Fruit fly (Drosophila melanogaster) whole organism, embryonic: ENCODE results near the gene Utx.

ENCODE experiments used
- B-H1 ChIP-seq: fragments of 200-800 bp; sonication (Bioruptor generic); IDR thresholded peaks from 3 replicates; pipeline ENCODE4 v1.3.6; 2022; ENCODE audit warnings: missing biosample characterization, missing genetic modification characterization
- BtbVII ChIP-seq: fragments of 200-800 bp; sonication (Bioruptor generic); optimal IDR thresholded peaks from 3 replicates; lab custom pipeline; 2017; ENCODE audit warnings: missing biosample characterization, mild to moderate bottlenecking, missing genetic modification characterization
- C15 ChIP-seq: fragments of 200-800 bp; sonication (Bioruptor generic); IDR thresholded peaks from 3 replicates; pipeline ENCODE4 v1.3.6; 2022; ENCODE audit warnings: missing biosample characterization, missing genetic modification characterization
- CG10147 ChIP-seq: fragments of 200-800 bp; sonication (Bioruptor generic); optimal IDR thresholded peaks from 2 replicates; lab custom pipeline; 2019; ENCODE audit warnings: missing biosample characterization, mild to moderate bottlenecking, missing genetic modification characterization, moderate library complexity
- CG1024 ChIP-seq: fragments of 200-800 bp; sonication (Bioruptor generic); IDR thresholded peaks from 2 replicates; pipeline ENCODE4 v1.3.6; 2022; ENCODE audit warnings: missing biosample characterization, missing genetic modification characterization
- CG10321 ChIP-seq: fragments of 200-800 bp; sonication (Bioruptor generic); IDR thresholded peaks from 2 replicates; pipeline ENCODE4 v1.3.6; 2022; ENCODE audit warnings: missing biosample characterization, missing genetic modification characterization
- CG11696 ChIP-seq: fragments of 200-800 bp; sonication (Bioruptor generic); IDR thresholded peaks from 2 replicates; pipeline ENCODE4 v1.3.6; 2022; ENCODE audit warnings: missing biosample characterization, missing genetic modification characterization
- CG12299 ChIP-seq: fragments of 200-800 bp; sonication (Bioruptor generic); optimal IDR thresholded peaks from 2 replicates; lab custom pipeline; 2018; ENCODE audit warnings: missing biosample characterization, mild to moderate bottlenecking, missing genetic modification characterization
- CG15514 ChIP-seq: fragments of 200-800 bp; sonication (Bioruptor generic); optimal IDR thresholded peaks from 3 replicates; lab custom pipeline; 2017; ENCODE audit warnings: missing biosample characterization, missing genetic modification characterization, mild to moderate bottlenecking, moderate library complexity, missing genetic modification reagents
- CG1602 ChIP-seq: fragments of 200-800 bp; sonication (Bioruptor generic); optimal IDR thresholded peaks from 3 replicates; lab custom pipeline; 2016; ENCODE audit warnings: missing biosample characterization, missing genetic modification characterization
- CG17359 ChIP-seq: fragments of 200-800 bp; sonication (Bioruptor generic); optimal IDR thresholded peaks from 3 replicates; lab custom pipeline; 2018; ENCODE audit warnings: missing biosample characterization, mild to moderate bottlenecking, missing genetic modification characterization, moderate library complexity
- CG2116 ChIP-seq: fragments of 200-800 bp; sonication (Bioruptor generic); optimal IDR thresholded peaks from 3 replicates; lab custom pipeline; 2018; ENCODE audit warnings: missing biosample characterization, mild to moderate bottlenecking, missing genetic modification characterization
- CG2199 ChIP-seq: fragments of 200-800 bp; sonication (Bioruptor generic); IDR thresholded peaks from 3 replicates; pipeline ENCODE4 v1.3.6; 2022; ENCODE audit warnings: missing biosample characterization, missing genetic modification characterization
- CG3163 ChIP-seq: fragments of 200-800 bp; sonication (Bioruptor generic); optimal IDR thresholded peaks from 3 replicates; lab custom pipeline; 2016; ENCODE audit warnings: missing biosample characterization, missing genetic modification characterization
- CG32532 ChIP-seq: fragments of 200-800 bp; sonication (Bioruptor generic); IDR thresholded peaks from 2 replicates; pipeline ENCODE4 v1.3.6; 2022; ENCODE audit warnings: missing biosample characterization, missing genetic modification characterization
- CG33557 ChIP-seq: fragments of 200-800 bp; sonication (Bioruptor generic); optimal IDR thresholded peaks from 2 replicates; lab custom pipeline; 2019; ENCODE audit warnings: missing biosample characterization, mild to moderate bottlenecking, missing genetic modification characterization, moderate library complexity
- CG4360 ChIP-seq: fragments of 200-800 bp; sonication (Bioruptor generic); IDR thresholded peaks from 2 replicates; pipeline ENCODE4 v1.3.6; 2022; ENCODE audit warnings: missing biosample characterization, missing genetic modification characterization
- CG4617 ChIP-seq: fragments of 200-800 bp; sonication (Bioruptor generic); optimal IDR thresholded peaks from 3 replicates; lab custom pipeline; 2016; ENCODE audit warnings: missing biosample characterization, missing genetic modification characterization, borderline replicate concordance
- CG7556 ChIP-seq: fragments of 200-800 bp; sonication (Bioruptor generic); optimal IDR thresholded peaks from 2 replicates; lab custom pipeline; 2017; ENCODE audit warnings: missing biosample characterization, mild to moderate bottlenecking, missing genetic modification characterization
- CG7786 ChIP-seq: fragments of 200-800 bp; sonication (Bioruptor generic); optimal IDR thresholded peaks from 2 replicates; lab custom pipeline; 2016; ENCODE audit warnings: missing biosample characterization, missing genetic modification characterization
- CG7987 ChIP-seq: fragments of 200-800 bp; sonication (Bioruptor generic); optimal IDR thresholded peaks from 2 replicates; lab custom pipeline; 2018; ENCODE audit warnings: missing biosample characterization, mild to moderate bottlenecking, missing genetic modification characterization, moderate library complexity
- CG9609 ChIP-seq: fragments of 200-800 bp; sonication (Bioruptor generic); optimal IDR thresholded peaks from 3 replicates; lab custom pipeline; 2016; ENCODE audit warnings: missing biosample characterization, missing genetic modification characterization
- E2f1 ChIP-seq: fragments of 200-800 bp; sonication (Bioruptor generic); IDR thresholded peaks from 2 replicates; pipeline ENCODE4 v1.3.6; 2022; ENCODE audit warnings: missing biosample characterization, missing genetic modification characterization
- Elba2 ChIP-seq: fragments of 200-800 bp; sonication (Bioruptor generic); optimal IDR thresholded peaks from 3 replicates; lab custom pipeline; 2016; ENCODE audit warnings: missing biosample characterization, missing genetic modification characterization
- GATAe ChIP-seq: fragments of 200-800 bp; sonication (Bioruptor generic); conservative IDR thresholded peaks from 2 replicates; pipeline ENCODE4 v1.3.6; 2022; ENCODE audit warnings: missing biosample characterization, missing genetic modification characterization
- HHEX ChIP-seq: fragments of 200-800 bp; sonication (Bioruptor generic); optimal IDR thresholded peaks from 3 replicates; lab custom pipeline; 2017; ENCODE audit warnings: missing biosample characterization, mild to moderate bottlenecking, missing genetic modification characterization, missing genetic modification reagents
- Hand ChIP-seq: fragments of 200-800 bp; sonication (Bioruptor generic); optimal IDR thresholded peaks from 2 replicates; lab custom pipeline; 2017; ENCODE audit warnings: mild to moderate bottlenecking, missing biosample characterization, missing genetic modification reagents, missing genetic modification characterization
- Hmx ChIP-seq: fragments of 200-800 bp; sonication (Bioruptor generic); optimal IDR thresholded peaks from 2 replicates; lab custom pipeline; 2016; ENCODE audit warnings: missing biosample characterization, missing genetic modification characterization
- Meics ChIP-seq: fragments of 200-800 bp; sonication (Bioruptor generic); optimal IDR thresholded peaks from 2 replicates; lab custom pipeline; 2017; ENCODE audit warnings: missing biosample characterization, mild to moderate bottlenecking, missing genetic modification characterization
- NK7.1 ChIP-seq: fragments of 200-800 bp; sonication (Bioruptor generic); optimal IDR thresholded peaks from 3 replicates; lab custom pipeline; 2016; ENCODE audit warnings: missing biosample characterization, missing genetic modification characterization
- Opbp ChIP-seq: fragments of 200-800 bp; sonication (Bioruptor generic); IDR thresholded peaks from 3 replicates; pipeline ENCODE4 v1.3.6; 2022; ENCODE audit warnings: missing biosample characterization, missing genetic modification characterization; ENCODE audit not compliant: partially characterized antibody
- Sry-δ ChIP-seq: fragments of 200-800 bp; sonication (Bioruptor generic); optimal IDR thresholded peaks from 2 replicates; lab custom pipeline; 2016; ENCODE audit warnings: missing biosample characterization, missing genetic modification characterization
- Ssrp ChIP-seq: fragments of 200-800 bp; sonication (Bioruptor generic); optimal IDR thresholded peaks from 2 replicates; lab custom pipeline; 2018; ENCODE audit warnings: missing biosample characterization, mild to moderate bottlenecking, missing genetic modification characterization, moderate library complexity
- bsh ChIP-seq, 2 experiments: fragments of 200-800 bp; sonication (Bioruptor generic); optimal IDR thresholded peaks; 2 replicates each; lab custom pipeline; 2017 to 2018; ENCODE audit warnings: mild to moderate bottlenecking in 2 of 2, missing biosample characterization in 2 of 2, missing genetic modification characterization in 2 of 2, moderate library complexity in 1 of 2
- crp ChIP-seq, 2 experiments: fragments of 200-800 bp; sonication (Bioruptor generic); optimal IDR thresholded peaks; 2 replicates in 1 of 2; 3 replicates in 1 of 2; lab custom pipeline; 2017; ENCODE audit warnings: missing biosample characterization in 2 of 2, missing genetic modification characterization in 2 of 2, mild to moderate bottlenecking in 1 of 2, moderate library complexity in 1 of 2
- da ChIP-seq: fragments of 200-800 bp; sonication (Bioruptor generic); optimal IDR thresholded peaks from 2 replicates; lab custom pipeline; 2016; ENCODE audit warnings: missing biosample characterization, missing genetic modification characterization
- dpn ChIP-seq, 2 experiments: fragments of 200-800 bp; sonication (Bioruptor generic); optimal IDR thresholded peaks; 3 replicates each; lab custom pipeline; 2016; ENCODE audit warnings: missing biosample characterization in 2 of 2, missing genetic modification characterization in 2 of 2
- fd102C ChIP-seq: fragments of 200-800 bp; sonication (Bioruptor generic); optimal IDR thresholded peaks from 2 replicates; lab custom pipeline; 2018; ENCODE audit warnings: missing biosample characterization, mild to moderate bottlenecking, missing genetic modification characterization, moderate library complexity
- inv ChIP-seq: fragments of 200-800 bp; sonication (Bioruptor generic); IDR thresholded peaks from 2 replicates; pipeline ENCODE4 v1.3.6; 2022; ENCODE audit warnings: missing biosample characterization, missing genetic modification characterization; ENCODE audit not compliant: partially characterized antibody
- nom ChIP-seq: fragments of 200-800 bp; sonication (Bioruptor generic); optimal IDR thresholded peaks from 2 replicates; lab custom pipeline; 2017; ENCODE audit warnings: missing biosample characterization, missing genetic modification characterization, mild to moderate bottlenecking, moderate library complexity, missing genetic modification reagents
- pita ChIP-seq: fragments of 200-800 bp; sonication (Bioruptor generic); optimal IDR thresholded peaks from 2 replicates; lab custom pipeline; 2017; ENCODE audit warnings: missing biosample characterization, mild to moderate bottlenecking, missing genetic modification characterization
- rib ChIP-seq: fragments of 200-800 bp; sonication (Bioruptor generic); IDR thresholded peaks from 2 replicates; pipeline ENCODE4 v1.3.6; 2022; ENCODE audit warnings: missing biosample characterization, missing genetic modification characterization
- seq ChIP-seq: fragments of 200-800 bp; sonication (Bioruptor generic); IDR thresholded peaks from 2 replicates; pipeline ENCODE4 v1.3.6; 2022; ENCODE audit warnings: missing biosample characterization, missing genetic modification characterization
- so ChIP-seq: fragments of 200-800 bp; sonication (Bioruptor generic); IDR thresholded peaks from 3 replicates; pipeline ENCODE4 v1.3.6; 2022; ENCODE audit warnings: missing biosample characterization, missing genetic modification characterization
- tna ChIP-seq: fragments of 200-800 bp; sonication (Bioruptor generic); IDR thresholded peaks from 2 replicates; pipeline ENCODE4 v1.3.6; 2022; ENCODE audit warnings: missing biosample characterization, missing genetic modification characterization; ENCODE audit not compliant: partially characterized antibody
- z ChIP-seq: fragments of 200-800 bp; sonication (Bioruptor generic); IDR thresholded peaks from 3 replicates; pipeline ENCODE4 v1.3.6; 2022; ENCODE audit warnings: missing biosample characterization, missing genetic modification characterization
- zen2 ChIP-seq: fragments of 200-800 bp; sonication (Bioruptor generic); IDR thresholded peaks from 3 replicates; pipeline ENCODE4 v1.3.6; 2022; ENCODE audit warnings: missing biosample characterization, missing genetic modification characterization; ENCODE audit not compliant: partially characterized antibody
- zfh1 ChIP-seq: fragments of 200-800 bp; sonication (Bioruptor generic); IDR thresholded peaks from 3 replicates; pipeline ENCODE4 v1.3.6; 2022; ENCODE audit warnings: missing biosample characterization, missing genetic modification characterization

Gene Utx

DNA sequence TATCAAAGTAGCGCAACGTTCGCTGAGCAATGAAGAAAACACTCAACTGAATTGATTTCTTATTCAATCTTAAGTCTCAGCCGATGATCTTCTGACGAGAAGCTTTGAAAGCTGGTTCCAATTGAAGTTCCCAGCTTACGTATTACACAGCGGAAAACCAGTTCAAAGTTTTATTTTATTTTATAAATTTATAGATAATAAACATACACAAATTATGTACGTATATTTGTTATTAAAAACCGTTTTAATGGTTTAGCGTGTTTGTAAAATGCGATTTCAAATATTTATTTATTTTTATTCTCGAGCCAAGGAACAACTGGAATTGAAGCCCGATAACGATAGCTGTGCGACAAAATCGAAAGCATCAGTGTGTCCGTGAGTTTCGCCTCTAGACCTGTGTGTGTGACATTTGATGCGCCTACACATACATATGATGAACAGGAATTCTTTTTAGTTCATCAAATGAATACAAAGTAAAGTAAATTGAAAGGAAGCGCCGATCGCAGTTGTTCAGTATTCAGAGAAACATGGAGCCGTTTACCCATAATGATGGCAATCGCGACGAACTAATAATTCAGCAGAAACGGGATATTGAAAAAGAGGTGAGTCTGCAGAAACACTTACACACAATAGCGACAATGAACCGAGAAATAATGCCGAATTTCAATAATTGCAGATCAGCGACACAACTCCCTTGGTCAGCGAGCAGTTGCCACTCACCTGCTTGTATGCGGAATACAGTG, 28.1 kb upstream of the Utx start, which contains the start of the genes CG5390 and CG4968 (continued):
- TF ChIP-seq zen2, result no peak; the same call in 2 of the 3 replicates
- TF ChIP-seq C15 (GFP tag; lab: Robert Waterston, UW), result no peak
- no peak for TF ChIP-seq CG3163 (GFP tag; lab: Kevin White, UChicago)
- peak; percentile 20; the same call in 1 of the 2 replicates for TF ChIP-seq rib (GFP tag; lab: Robert Waterston, UW)
- no peak for TF ChIP-seq da (GFP tag; lab: Kevin White, UChicago)
- TF ChIP-seq tna (GFP tag; lab: Robert Waterston, UW), result no peak
- TF ChIP-seq zfh1 (GFP tag; lab: Robert Waterston, UW), result 0 out of 3 replicates have a peak, but pooled peaks have one; percentile 48
- TF ChIP-seq nom (GFP tag; lab: Kevin White, UChicago), result peak; percentile 54
- peak; percentile 76 for TF ChIP-seq Sry-δ (GFP tag; lab: Kevin White, UChicago)
- TF ChIP-seq so (GFP tag; lab: Robert Waterston, UW), result peak; percentile 57; the same call in 1 of the 3 replicates
- no peak for TF ChIP-seq CG11696 (GFP tag; lab: Robert Waterston, UW)
- TF ChIP-seq dpn (GFP tag; optimal IDR thresholded peaks at IDR 0.05; lab: Kevin White, UChicago), result peak; percentile 44 to 69
- TF ChIP-seq Elba2 (GFP tag; lab: Kevin White, UChicago), result no peak
- no peak for TF ChIP-seq CG7786 (GFP tag; lab: Kevin White, UChicago)
- TF ChIP-seq CG10321 (GFP tag; lab: Robert Waterston, UW), result 0 out of 2 replicates have a peak, but pooled peaks have one; percentile 27
- no peak for TF ChIP-seq CG7987 (GFP tag; lab: Kevin White, UChicago)
- TF ChIP-seq CG10147, result peak; percentile 70
- peak; percentile 73 for TF ChIP-seq CG12299 (tag; lab: Kevin White, UChicago)
- no peak for TF ChIP-seq fd102C (GFP tag; lab: Kevin White, UChicago)
- TF ChIP-seq E2f1 (GFP tag; lab: Robert Waterston, UW), result no peak
- TF ChIP-seq BtbVII, result peak; percentile 76
- peak; percentile 72 for TF ChIP-seq CG4617 (GFP tag; lab: Kevin White, UChicago)
- 0 out of 2 replicates have a peak, but pooled peaks have one; percentile 34 for TF ChIP-seq seq (GFP tag; lab: Robert Waterston, UW)
- TF ChIP-seq B-H1 (GFP tag; lab: Robert Waterston, UW), result peak; percentile 34; the same call in 1 of the 3 replicates
- peak; percentile 32 for TF ChIP-seq CG33557 (GFP tag; lab: Kevin White, UChicago)
- TF ChIP-seq crp (GFP tag; optimal IDR thresholded peaks at IDR 0.05; lab: Kevin White, UChicago), result peak in 1 of 2 experiments; percentile 31
- peak; percentile 97 for TF ChIP-seq CG15514
- TF ChIP-seq bsh (GFP tag; optimal IDR thresholded peaks at IDR 0.05; lab: Kevin White, UChicago), result peak in 1 of 2 experiments; percentile 74
- TF ChIP-seq Opbp (GFP tag; lab: Robert Waterston, UW), result 0 out of 3 replicates have a peak, but pooled peaks have one; percentile 24
- TF ChIP-seq CG9609 (GFP tag; lab: Kevin White, UChicago), result no peak
- peak; percentile 65 for TF ChIP-seq HHEX (GFP tag; lab: Kevin White, UChicago)
- TF ChIP-seq CG32532 (GFP tag; lab: Robert Waterston, UW), result peak; percentile 78
- TF ChIP-seq CG1602 (GFP tag; lab: Kevin White, UChicago), result peak; percentile 8
- peak; percentile 99 for TF ChIP-seq CG2116
- no peak for TF ChIP-seq GATAe (GFP tag; lab: Robert Waterston, UW)
- no peak for TF ChIP-seq Hmx (GFP tag; lab: Kevin White, UChicago)
- TF ChIP-seq Ssrp, result peak; percentile 49
- TF ChIP-seq inv (GFP tag; lab: Robert Waterston, UW), result no peak
- TF ChIP-seq Meics, result peak; percentile 78
- no peak for TF ChIP-seq CG2199 (GFP tag; lab: Robert Waterston, UW)
- peak; percentile 71 for TF ChIP-seq CG7556 (GFP tag; lab: Kevin White, UChicago)
- no peak for TF ChIP-seq NK7.1 (GFP tag; lab: Kevin White, UChicago)
- peak; percentile 72 for TF ChIP-seq CG17359 (tag; lab: Kevin White, UChicago)
- no peak for TF ChIP-seq CG4360 (GFP tag; lab: Robert Waterston, UW)
- peak; percentile 63; the same call in 1 of the 3 replicates for TF ChIP-seq z (GFP tag; lab: Robert Waterston, UW)
- TF ChIP-seq pita, result no peak
- peak; percentile 54 for TF ChIP-seq Hand (GFP tag; lab: Kevin White, UChicago)
- TF ChIP-seq CG1024 (GFP tag; lab: Robert Waterston, UW), result peak; percentile 17; the same call in 1 of the 2 replicates
